Fruit fly (Drosophila melanogaster) whole organism, prepupa: ENCODE data around the gene CG43060.
A peak's percentile ranks its signal among the peaks of the same experiment; 100 is the strongest.

Experiments
- CG10631 ChIP-seq: fragments of 200-800 bp; sonication (Bioruptor generic); optimal IDR thresholded peaks from 2 replicates; lab custom pipeline; 2016; ENCODE audit warnings: missing biosample characterization, missing genetic modification characterization
- CG11902 ChIP-seq: fragments of 200-800 bp; sonication (Bioruptor generic); optimal IDR thresholded peaks from 3 replicates; lab custom pipeline; 2016; ENCODE audit warnings: missing biosample characterization, missing genetic modification characterization
- CG15336 ChIP-seq: fragments of 200-800 bp; sonication (Bioruptor generic); IDR thresholded peaks from 2 replicates; pipeline ENCODE4 v1.3.6; 2022; ENCODE audit warnings: missing biosample characterization, missing genetic modification characterization
- CG16779 ChIP-seq: fragments of 200-800 bp; sonication (Bioruptor generic); optimal IDR thresholded peaks from 3 replicates; lab custom pipeline; 2017; ENCODE audit warnings: missing biosample characterization, mild to moderate bottlenecking, missing genetic modification characterization
- CG3032 ChIP-seq: fragments of 200-800 bp; optimal IDR thresholded peaks from 2 replicates; lab custom pipeline; 2019; ENCODE audit warnings: missing biosample characterization, mild to moderate bottlenecking, missing genetic modification characterization, moderate library complexity
- CG31627 ChIP-seq: fragments of 200-800 bp; sonication (Bioruptor generic); optimal IDR thresholded peaks from 3 replicates; lab custom pipeline; 2016; ENCODE audit warnings: missing biosample characterization, missing genetic modification characterization
- CG32006 ChIP-seq: fragments of 200-800 bp; sonication (Bioruptor generic); optimal IDR thresholded peaks from 3 replicates; lab custom pipeline; 2017; ENCODE audit warnings: missing biosample characterization, mild to moderate bottlenecking, missing genetic modification characterization
- CG3919 ChIP-seq: fragments of 200-800 bp; sonication (Bioruptor generic); optimal IDR thresholded peaks from 3 replicates; lab custom pipeline; 2016; ENCODE audit warnings: missing biosample characterization, missing genetic modification characterization
- CG4318 ChIP-seq: fragments of 200-800 bp; sonication (Bioruptor generic); optimal IDR thresholded peaks from 3 replicates; lab custom pipeline; 2017; ENCODE audit warnings: missing biosample characterization, mild to moderate bottlenecking, missing genetic modification characterization
- CG6163 ChIP-seq: fragments of 200-800 bp; sonication (Bioruptor generic); IDR thresholded peaks from 3 replicates; pipeline ENCODE4 v1.3.6; 2022; ENCODE audit warnings: missing biosample characterization, missing genetic modification characterization
- CG6792 ChIP-seq: fragments of 200-800 bp; sonication (Bioruptor generic); optimal IDR thresholded peaks from 3 replicates; lab custom pipeline; 2016; ENCODE audit warnings: missing biosample characterization, missing genetic modification characterization
- CG6854 ChIP-seq: fragments of 200-800 bp; sonication (Bioruptor generic); optimal IDR thresholded peaks from 2 replicates; lab custom pipeline; 2017; ENCODE audit warnings: missing biosample characterization, mild to moderate bottlenecking, missing genetic modification characterization
- CG7368 ChIP-seq: fragments of 200-800 bp; sonication (Bioruptor generic); optimal IDR thresholded peaks from 3 replicates; lab custom pipeline; 2016; ENCODE audit warnings: missing biosample characterization, missing genetic modification characterization
- CG8319 ChIP-seq: fragments of 200-800 bp; sonication (Bioruptor generic); optimal IDR thresholded peaks from 3 replicates; lab custom pipeline; 2016; ENCODE audit warnings: missing biosample characterization, missing genetic modification characterization
- CG8632 ChIP-seq: fragments of 200-800 bp; sonication (Bioruptor generic); optimal IDR thresholded peaks from 3 replicates; lab custom pipeline; 2016; ENCODE audit warnings: missing biosample characterization, missing genetic modification characterization
- Eip75B ChIP-seq: fragments of 200-800 bp; sonication (Bioruptor generic); optimal IDR thresholded peaks from 3 replicates; lab custom pipeline; 2016; ENCODE audit warnings: missing biosample characterization, missing genetic modification characterization
- Eip78C ChIP-seq: fragments of 200-800 bp; sonication (Bioruptor generic); peaks from one replicate; lab custom pipeline; 2016; ENCODE audit warnings: missing biosample characterization, missing genetic modification characterization
- Eip93F ChIP-seq: fragments of 200-800 bp; sonication (Bioruptor generic); optimal IDR thresholded peaks from 2 replicates; lab custom pipeline; 2016; ENCODE audit warnings: missing biosample characterization, mild to moderate bottlenecking, missing genetic modification characterization
- Ets96B ChIP-seq: fragments of 200-800 bp; optimal IDR thresholded peaks from 2 replicates; lab custom pipeline; 2019; ENCODE audit warnings: missing biosample characterization, mild to moderate bottlenecking, missing genetic modification characterization, moderate library complexity
- Gug ChIP-seq: fragments of 200-800 bp; sonication (Bioruptor generic); IDR thresholded peaks from 2 replicates; pipeline ENCODE4 v1.3.6; 2022; ENCODE audit warnings: missing biosample characterization, missing genetic modification characterization
- Hr38 ChIP-seq: sonication (Bioruptor generic); optimal IDR thresholded peaks from 2 replicates; lab custom pipeline; 2016; ENCODE audit warnings: missing biosample characterization, missing genetic modification characterization
- Hr39 ChIP-seq: fragments of 200-800 bp; sonication (Bioruptor generic); optimal IDR thresholded peaks from 2 replicates; lab custom pipeline; 2016; ENCODE audit warnings: missing biosample characterization, missing genetic modification characterization
- Met ChIP-seq: fragments of 200-800 bp; sonication (Bioruptor generic); optimal IDR thresholded peaks from 3 replicates; lab custom pipeline; 2016; ENCODE audit warnings: missing biosample characterization, missing genetic modification characterization
- OdsH ChIP-seq: fragments of 200-800 bp; sonication (Bioruptor generic); optimal IDR thresholded peaks from 3 replicates; lab custom pipeline; 2016; ENCODE audit warnings: missing biosample characterization, missing genetic modification characterization
- Smox ChIP-seq: fragments of 200-800 bp; sonication (Bioruptor generic); optimal IDR thresholded peaks from 3 replicates; lab custom pipeline; 2016; ENCODE audit warnings: missing biosample characterization, missing genetic modification characterization
- Sox102F ChIP-seq: fragments of 200-800 bp; sonication (Bioruptor generic); optimal IDR thresholded peaks from 2 replicates; lab custom pipeline; 2016; ENCODE audit warnings: missing biosample characterization, mild to moderate bottlenecking, missing genetic modification characterization
- Sox14 ChIP-seq: fragments of 200-800 bp; sonication (Bioruptor generic); optimal IDR thresholded peaks from 3 replicates; lab custom pipeline; 2016; ENCODE audit warnings: missing biosample characterization, missing genetic modification characterization
- achi ChIP-seq: fragments of 200-800 bp; sonication (Bioruptor generic); optimal IDR thresholded peaks from 3 replicates; lab custom pipeline; 2016; ENCODE audit warnings: missing biosample characterization, missing genetic modification characterization
- cyc ChIP-seq: fragments of 200-800 bp; sonication (Bioruptor generic); optimal IDR thresholded peaks from 3 replicates; lab custom pipeline; 2016; ENCODE audit warnings: missing biosample characterization, missing genetic modification characterization
- dac ChIP-seq: fragments of 200-800 bp; sonication (Bioruptor generic); optimal IDR thresholded peaks from 2 replicates; lab custom pipeline; 2017; ENCODE audit warnings: missing biosample characterization, mild to moderate bottlenecking, missing genetic modification characterization
- dsx ChIP-seq: fragments of 200-800 bp; optimal IDR thresholded peaks from 3 replicates; lab custom pipeline; 2019; ENCODE audit warnings: missing biosample characterization, mild to moderate bottlenecking, missing genetic modification characterization, moderate library complexity; ENCODE audit not compliant: poor library complexity, severe bottlenecking
- esn ChIP-seq: fragments of 200-800 bp; sonication (Bioruptor generic); optimal IDR thresholded peaks from 2 replicates; lab custom pipeline; 2016; ENCODE audit warnings: missing biosample characterization, mild to moderate bottlenecking, missing genetic modification characterization, moderate library complexity
- fd59A ChIP-seq: fragments of 200-800 bp; sonication (Bioruptor generic); optimal IDR thresholded peaks from 2 replicates; lab custom pipeline; 2017; ENCODE audit warnings: missing biosample characterization, mild to moderate bottlenecking, missing genetic modification characterization, missing genetic modification reagents
- fd85E ChIP-seq: fragments of 200-800 bp; sonication (Bioruptor generic); optimal IDR thresholded peaks from 3 replicates; lab custom pipeline; 2016; ENCODE audit warnings: missing biosample characterization, missing genetic modification characterization
- fkh ChIP-seq: fragments of 200-800 bp; sonication (Bioruptor generic); optimal IDR thresholded peaks from 3 replicates; lab custom pipeline; 2017; ENCODE audit warnings: missing biosample characterization, mild to moderate bottlenecking, missing genetic modification characterization, moderate library complexity
- lz ChIP-seq: fragments of 200-800 bp; sonication (Bioruptor generic); optimal IDR thresholded peaks from 3 replicates; lab custom pipeline; 2016; ENCODE audit warnings: missing biosample characterization, missing genetic modification characterization
- net ChIP-seq: fragments of 200-800 bp; sonication (Bioruptor generic); optimal IDR thresholded peaks from 3 replicates; lab custom pipeline; 2016; ENCODE audit warnings: missing biosample characterization, missing genetic modification characterization
- pdm3 ChIP-seq: fragments of 200-800 bp; sonication (Bioruptor generic); optimal IDR thresholded peaks from 3 replicates; lab custom pipeline; 2016; ENCODE audit warnings: missing biosample characterization, missing genetic modification characterization
- salr ChIP-seq, 2 experiments: fragments of 200-800 bp; sonication (Bioruptor generic); optimal IDR thresholded peaks; 3 replicates each; lab custom pipeline; 2016 to 2018; ENCODE audit warnings: missing biosample characterization in 2 of 2, missing genetic modification characterization in 2 of 2, mild to moderate bottlenecking in 1 of 2
- ss ChIP-seq, 2 experiments: fragments of 200-800 bp; sonication (Bioruptor generic); optimal IDR thresholded peaks; 2 replicates in 1 of 2; 3 replicates in 1 of 2; lab custom pipeline; 2017 to 2018; ENCODE audit warnings: mild to moderate bottlenecking in 2 of 2, missing biosample characterization in 2 of 2, missing genetic modification characterization in 2 of 2, moderate library complexity in 1 of 2
- svp ChIP-seq: fragments of 200-800 bp; sonication (Bioruptor generic); peaks from one replicate; lab custom pipeline; 2016; ENCODE audit warnings: missing biosample characterization, missing genetic modification characterization
- topi ChIP-seq: fragments of 200-800 bp; sonication (Bioruptor generic); optimal IDR thresholded peaks from 3 replicates; lab custom pipeline; 2016; ENCODE audit warnings: missing biosample characterization, missing genetic modification characterization
- vri ChIP-seq: fragments of 200-800 bp; sonication (Bioruptor generic); optimal IDR thresholded peaks from 3 replicates; lab custom pipeline; 2016; ENCODE audit warnings: missing biosample characterization, mild to moderate bottlenecking, missing genetic modification characterization

Gene CG43060

dm6 chr3R:8072635-8073034, 31.6 kb downstream of the CG43060 start (continued):
- peak; percentile 43 for TF ChIP-seq CG32006 (GFP tag; lab: Kevin White, UChicago)
- TF ChIP-seq fd85E (GFP tag; lab: Kevin White, UChicago), result no peak
- peak; percentile 76 for TF ChIP-seq Eip78C (GFP tag; lab: Kevin White, UChicago)
- TF ChIP-seq Ets96B (tag; lab: Kevin White, UChicago), result peak; percentile 33
- TF ChIP-seq CG6854 (GFP tag; lab: Kevin White, UChicago), result no peak
- peak; percentile 24 for TF ChIP-seq OdsH
- TF ChIP-seq CG8319 (GFP tag; lab: Kevin White, UChicago), result no peak
- no peak for TF ChIP-seq net (GFP tag; lab: Kevin White, UChicago)
- no peak for TF ChIP-seq Eip75B (GFP tag; lab: Kevin White, UChicago)
- no peak for TF ChIP-seq salr (GFP tag; optimal IDR thresholded peaks at IDR 0.05; lab: Kevin White, UChicago)
- no peak for TF ChIP-seq CG6163 (GFP tag; lab: Robert Waterston, UW)

DNA sequence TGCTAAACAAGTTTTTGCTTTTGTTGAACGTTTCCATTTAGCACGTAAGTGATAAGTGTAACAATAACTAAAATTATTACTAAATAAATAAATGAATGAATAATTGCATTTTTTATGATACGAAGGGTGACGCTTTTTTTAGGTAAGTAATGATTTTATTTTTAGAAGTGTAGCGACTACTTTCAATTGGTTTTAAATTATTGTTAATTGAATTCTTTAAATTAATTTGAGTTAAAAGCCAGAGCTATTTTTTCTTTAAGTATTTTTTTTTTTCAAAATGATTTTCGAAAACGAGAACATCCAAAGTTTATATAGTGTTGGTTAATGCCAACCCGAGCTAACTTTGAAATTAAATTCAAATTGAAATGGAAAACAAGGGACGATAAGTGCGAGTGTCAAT, 45.9 kb downstream of the CG43060 start, which contains the start of gene CG7910:
Gene CG7910, plus strand, starts transcription at position 301 of the 400 bp plus-strand sequence.
- TF ChIP-seq Gug, result no peak
- no peak for TF ChIP-seq CG7368 (GFP tag; lab: Kevin White, UChicago)
- TF ChIP-seq CG3032 (tag; lab: Kevin White, UChicago), result no peak
- TF ChIP-seq Sox102F (GFP tag; lab: Kevin White, UChicago), result no peak
- no peak for TF ChIP-seq CG11902

- TF ChIP-seq Sox102F (GFP tag; lab: Kevin White, UChicago) (peak; percentile 5), Eip78C (GFP tag; lab: Kevin White, UChicago) (peak; percentile 13)
- TF ChIP-seq, all 60 proteins: peak for 2; not testable (repeated sequence) for 58
Observed at dm6 chr3R:8093824-8094223, 52.8 kb downstream of the CG43060 start, which contains the start of gene CG7900. TSS of gene CG7900 (plus strand) at chr3R:8094124.

DNA sequence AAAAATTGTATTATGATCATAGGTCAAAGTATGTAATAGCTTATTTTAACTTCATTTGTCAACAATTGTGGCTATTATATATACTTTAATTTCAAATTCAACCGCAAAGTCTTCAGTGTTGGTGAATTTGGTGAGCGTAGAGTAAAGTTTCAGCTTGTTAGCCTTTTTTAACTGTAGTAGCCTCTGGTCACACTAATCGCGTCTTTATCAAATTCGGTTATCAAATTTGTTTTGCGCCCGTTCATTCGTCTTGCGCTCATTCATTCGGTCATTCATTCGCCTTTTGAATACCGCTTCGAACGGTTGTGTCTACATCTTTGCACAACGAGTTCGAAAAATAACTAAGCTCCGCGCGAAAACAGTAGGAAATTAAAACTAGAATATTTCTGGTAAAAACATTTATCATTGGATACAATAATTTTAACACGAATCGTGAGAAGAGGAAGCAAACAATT, 64.1 kb downstream of the CG43060 start, which contains the start of gene puc:
Gene puc, plus strand, starts transcription at position 245 of the 455 bp plus-strand sequence.
- TF ChIP-seq ss (GFP tag; optimal IDR thresholded peaks at IDR 0.05; lab: Kevin White, UChicago), result no peak
- TF ChIP-seq Gug, result no peak
- TF ChIP-seq Smox (GFP tag; lab: Kevin White, UChicago), result peak; percentile 31
- TF ChIP-seq Eip93F (GFP tag; lab: Kevin White, UChicago), result peak; percentile 36
- peak; percentile 16 for TF ChIP-seq CG8632
- TF ChIP-seq CG4318 (GFP tag; lab: Kevin White, UChicago), result no peak
- TF ChIP-seq achi, result peak; percentile 34
- TF ChIP-seq svp (GFP tag; lab: Kevin White, UChicago), result peak; percentile 68
- no peak for TF ChIP-seq OdsH
- no peak for TF ChIP-seq Hr38
- peak; percentile 50 for TF ChIP-seq CG16779
- TF ChIP-seq Eip78C (GFP tag; lab: Kevin White, UChicago), result peak; percentile 71
- TF ChIP-seq CG6792 (GFP tag; lab: Kevin White, UChicago), result peak; percentile 9
- peak; percentile 23 for TF ChIP-seq fkh (GFP tag; lab: Kevin White, UChicago)
- peak; percentile 63 for TF ChIP-seq esn (GFP tag; lab: Kevin White, UChicago)
- TF ChIP-seq vri (GFP tag; lab: Kevin White, UChicago), result peak; percentile 83
- TF ChIP-seq fd85E (GFP tag; lab: Kevin White, UChicago), result peak; percentile 28
- TF ChIP-seq dsx (GFP tag; lab: Kevin White, UChicago), result peak; percentile 7
- peak; percentile 31 for TF ChIP-seq Sox14
- TF ChIP-seq cyc (GFP tag; lab: Kevin White, UChicago), result peak; percentile 9
- TF ChIP-seq CG3919, result peak; percentile 63
- peak; percentile 49 for TF ChIP-seq net (GFP tag; lab: Kevin White, UChicago)
- peak; percentile 3 for TF ChIP-seq Hr39 (GFP tag; lab: Kevin White, UChicago)
- TF ChIP-seq topi (GFP tag; lab: Kevin White, UChicago), result peak; percentile 46
- TF ChIP-seq CG7368 (GFP tag; lab: Kevin White, UChicago), result peak; percentile 11
- no peak for TF ChIP-seq CG10631 (GFP tag; lab: Kevin White, UChicago)
- peak; percentile 23 for TF ChIP-seq pdm3 (GFP tag; lab: Kevin White, UChicago)
- TF ChIP-seq dac (GFP tag; lab: Kevin White, UChicago), result no peak
- TF ChIP-seq CG6854 (GFP tag; lab: Kevin White, UChicago), result peak; percentile 51
- TF ChIP-seq CG15336, result no peak
- TF ChIP-seq lz, result peak; percentile 2
- TF ChIP-seq Met (GFP tag; lab: Kevin White, UChicago), result peak; percentile 30
- TF ChIP-seq Eip75B (GFP tag; lab: Kevin White, UChicago), result peak; percentile 14
- peak; percentile 19 for TF ChIP-seq CG31627 (GFP tag; lab: Kevin White, UChicago)
- TF ChIP-seq fd59A (GFP tag; lab: Kevin White, UChicago), result no peak
- no peak for TF ChIP-seq CG6163 (GFP tag; lab: Robert Waterston, UW)
- TF ChIP-seq Sox102F (GFP tag; lab: Kevin White, UChicago), result peak; percentile 65
- TF ChIP-seq, all 60 proteins: peak for 27
